Fruit fly (Drosophila melanogaster): ENCODE results near the gene jar.
A peak's percentile ranks its signal among the peaks of the same experiment; 100 is the strongest.

Gene jar

dm6 chr3R:24203426-24203825 lies 67.6 kb downstream of the jar start (continued):
- peak; percentile 88 for TF ChIP-seq Eip75B (GFP tag; optimal IDR thresholded peaks at IDR 0.05)
- TF ChIP-seq CG6163 (GFP tag; IDR thresholded peaks at IDR 0.05), result peak; percentile 80
- peak; percentile 82 to 86 for TF ChIP-seq ss (GFP tag; optimal IDR thresholded peaks at IDR 0.05)
- peak; percentile 85 for TF ChIP-seq CG11762 (GFP tag; optimal IDR thresholded peaks at IDR 0.05; ENCODE audit: insufficient read depth)
- peak; percentile 90 for TF ChIP-seq Met (GFP tag; optimal IDR thresholded peaks at IDR 0.05)
- TF ChIP-seq fkh (GFP tag; optimal IDR thresholded peaks at IDR 0.05), result no peak
- peak; percentile 94 for TF ChIP-seq CG15336 (GFP tag; IDR thresholded peaks at IDR 0.05)
- peak; percentile 90 for TF ChIP-seq CG32006 (GFP tag; optimal IDR thresholded peaks at IDR 0.05)
- TF ChIP-seq CG6808 (GFP tag; optimal IDR thresholded peaks at IDR 0.05), result peak; percentile 80
- peak; percentile 53 for TF ChIP-seq CG1621 (tag; optimal IDR thresholded peaks at IDR 0.05)
- peak; percentile 76 for TF ChIP-seq CG4318 (GFP tag; optimal IDR thresholded peaks at IDR 0.05)
- peak; percentile 84 for TF ChIP-seq CG34406 (GFP tag; optimal IDR thresholded peaks at IDR 0.05)
- TF ChIP-seq cyc (GFP tag; optimal IDR thresholded peaks at IDR 0.05), result peak; percentile 76
- peak; percentile 89 for TF ChIP-seq esn (GFP tag; optimal IDR thresholded peaks at IDR 0.05)
- peak; percentile 85 for TF ChIP-seq net (GFP tag; optimal IDR thresholded peaks at IDR 0.05)
- peak; percentile 89 for TF ChIP-seq CG3919 (GFP tag; optimal IDR thresholded peaks at IDR 0.05)
- peak; percentile 18 to 76 for TF ChIP-seq salr (GFP tag; optimal IDR thresholded peaks at IDR 0.05)
- TF ChIP-seq lz (GFP tag; optimal IDR thresholded peaks at IDR 0.05), result peak; percentile 84
- TF ChIP-seq fd85E (GFP tag; optimal IDR thresholded peaks at IDR 0.05), result peak; percentile 52
- TF ChIP-seq CG3032 (tag; optimal IDR thresholded peaks at IDR 0.05), result peak; percentile 71
- TF ChIP-seq Ets21C (GFP tag; optimal IDR thresholded peaks at IDR 0.05), result peak; percentile 73
- peak; percentile 81 for TF ChIP-seq Smox (GFP tag; optimal IDR thresholded peaks at IDR 0.05)
- peak; percentile 72 for TF ChIP-seq CG10669 (GFP tag; optimal IDR thresholded peaks at IDR 0.05)
- TF ChIP-seq CG10631 (GFP tag; optimal IDR thresholded peaks at IDR 0.05), result peak; percentile 79
- peak; percentile 85 for TF ChIP-seq acj6 (GFP tag; optimal IDR thresholded peaks at IDR 0.05)
- peak; percentile 98 for TF ChIP-seq Eip78C (GFP tag)
